Fruit fly (Drosophila melanogaster): Measurements from ENCODE around the gene CASK.

dm6 chr3R:21808622-21809347 lies 13.7 kb downstream of the CASK start:
- TF ChIP-seq CG12104 (GFP tag; optimal IDR thresholded peaks at IDR 0.05) = no peak
- TF ChIP-seq Abd-B (GFP tag; optimal IDR thresholded peaks at IDR 0.05) = no peak
- no peak for TF ChIP-seq Sry-δ (GFP tag; optimal IDR thresholded peaks at IDR 0.05)
- TF ChIP-seq dati (GFP tag; IDR thresholded peaks at IDR 0.05) = no peak
- TF ChIP-seq Blimp-1 (GFP tag; optimal IDR thresholded peaks at IDR 0.05) = no peak
- TF ChIP-seq Dref (GFP tag; IDR thresholded peaks at IDR 0.05) = no peak
